Worm (Caenorhabditis elegans) whole organism, early embryonic: ENCODE measurements around the gene Y37H2A.12.

Source experiments
- ama-1 ChIP-seq: fragments of 150-350 bp; optimal IDR thresholded peaks from 2 replicates; lab custom pipeline; 2014
- ceh-13 ChIP-seq: fragments of 200-800 bp; sonication (Bioruptor generic); optimal IDR thresholded peaks from 2 replicates; lab custom pipeline; 2018; ENCODE audit warnings: mild to moderate bottlenecking, missing genetic modification characterization, missing compliant biosample characterization
- ceh-36 ChIP-seq: sonication (generic microtip); optimal IDR thresholded peaks from 2 replicates; lab custom pipeline; 2016; ENCODE audit warnings: missing genetic modification characterization, inconsistent platforms, missing compliant biosample characterization
- flt-1 ChIP-seq: fragments of 200-800 bp; sonication (Bioruptor generic); IDR thresholded peaks from 2 replicates; pipeline ENCODE4 v1.3.6; 2022; ENCODE audit warnings: missing genetic modification characterization, missing compliant biosample characterization
- hmg-4 ChIP-seq: fragments of 200-800 bp; sonication (Bioruptor generic); optimal IDR thresholded peaks from 2 replicates; lab custom pipeline; 2018; ENCODE audit warnings: mild to moderate bottlenecking, missing genetic modification characterization, missing compliant biosample characterization
- hnd-1 ChIP-seq: sonication (generic microtip); optimal IDR thresholded peaks from 2 replicates; lab custom pipeline; 2016; ENCODE audit warnings: missing genetic modification characterization, missing compliant biosample characterization
- scrt-1 ChIP-seq: fragments of 200-800 bp; sonication (Bioruptor generic); IDR thresholded peaks from 2 replicates; pipeline ENCODE4 v1.3.6; 2022; ENCODE audit warnings: missing genetic modification characterization, missing compliant biosample characterization
- sea-1 ChIP-seq: fragments of 200-800 bp; sonication (Bioruptor generic); conservative IDR thresholded peaks from 2 replicates; pipeline ENCODE4 v1.3.6; 2022; ENCODE audit warnings: missing genetic modification characterization, missing compliant biosample characterization
- tbx-11 ChIP-seq: fragments of 200-800 bp; sonication (Bioruptor generic); IDR thresholded peaks from 2 replicates; pipeline ENCODE4 v1.3.6; 2022; ENCODE audit warnings: missing genetic modification characterization, missing compliant biosample characterization
- tbx-37 ChIP-seq: fragments of 200-800 bp; sonication (Bioruptor generic); conservative IDR thresholded peaks from 2 replicates; pipeline ENCODE4 v1.3.6; 2022; ENCODE audit warnings: missing genetic modification reagents, missing genetic modification characterization, missing compliant biosample characterization
- tra-4 ChIP-seq: sonication (generic microtip); optimal IDR thresholded peaks from 2 replicates; lab custom pipeline; 2017; ENCODE audit warnings: missing genetic modification characterization, missing compliant biosample characterization

ce11 chrV:18134378-18134777, 3.4 kb upstream of the Y37H2A.12 start, which contains the start of gene Y37H2A.7:
- TF ChIP-seq ceh-13 = no peak
- TF ChIP-seq flt-1 = no peak
- no peak for TF ChIP-seq hmg-4 (GFP tag; lab: Kevin White, UChicago)
- TF ChIP-seq ama-1 (lab: Kevin White, UChicago) = no peak
- no peak for TF ChIP-seq hnd-1 (tag; lab: Kevin White, UChicago)
- TF ChIP-seq sea-1 (GFP tag; lab: Robert Waterston, UW) = no peak
- no peak for TF ChIP-seq scrt-1 (GFP tag; lab: Robert Waterston, UW)
- no peak for TF ChIP-seq ceh-36 (tag; lab: Kevin White, UChicago)
- TF ChIP-seq tra-4 = no peak
- TF ChIP-seq tbx-37 (GFP tag; lab: Robert Waterston, UW) = no peak
- no peak for TF ChIP-seq tbx-11 (GFP tag; lab: Robert Waterston, UW)
